Worm (Caenorhabditis elegans): ENCODE data around the gene F47B8.1.
A peak's percentile ranks its signal among the peaks of the same experiment; 100 is the strongest.

F47B8.1 gene

DNA sequence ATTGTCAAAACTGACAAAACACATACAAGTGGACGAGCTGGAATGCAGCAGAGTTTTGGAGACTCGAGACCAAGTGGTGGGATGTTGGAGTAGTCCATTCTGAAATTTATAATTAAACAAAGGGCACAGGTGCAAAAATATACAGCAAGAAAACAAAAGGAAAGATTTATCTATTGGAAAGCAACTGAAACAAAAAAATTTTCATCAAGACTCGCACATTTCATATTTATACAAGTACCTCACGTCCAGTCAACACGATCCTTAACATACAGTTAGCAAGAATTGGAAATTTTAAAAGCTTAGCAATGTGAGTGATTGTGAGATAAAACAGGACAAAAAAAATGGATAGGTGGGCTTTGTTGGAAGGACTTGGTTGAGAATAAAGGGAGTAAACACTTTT is at the start of gene F47B8.1:
F47B8.1 (minus strand) TSS at position 101 of the 400 bp plus-strand sequence.
- TF ChIP-seq ama-1 (optimal IDR thresholded peaks at IDR 0.05) (no peak), mml-1 (tag; optimal IDR thresholded peaks at IDR 0.05) (no peak), pha-4 (tag; optimal IDR thresholded peaks at IDR 0.05) (no peak), skn-1 (tag; optimal IDR thresholded peaks at IDR 0.05) (no peak), nhr-237 (tag; optimal IDR thresholded peaks at IDR 0.05) (no peak), tbx-2 (tag; optimal IDR thresholded peaks at IDR 0.05) (no peak), ceh-82 (tag; optimal IDR thresholded peaks at IDR 0.05) (no peak), snpc-4 (tag; optimal IDR thresholded peaks at IDR 0.05) (no peak), ztf-4 (tag; optimal IDR thresholded peaks at IDR 0.05) (no peak), nhr-76 (tag; optimal IDR thresholded peaks at IDR 0.05) (no peak), nhr-12 (tag; optimal IDR thresholded peaks at IDR 0.05) (no peak), elt-3 (tag; optimal IDR thresholded peaks at IDR 0.05) (no peak)

ce11 chrV:14361973-14362372 is 47.8 kb upstream of the F47B8.1 start:
- no peak for TF ChIP-seq nhr-25 (tag; optimal IDR thresholded peaks at IDR 0.05)
- no peak for TF ChIP-seq nhr-28 (tag; optimal IDR thresholded peaks at IDR 0.05)
- no peak for TF ChIP-seq ama-1 (optimal IDR thresholded peaks at IDR 0.05)
- TF ChIP-seq elt-2 (tag; optimal IDR thresholded peaks at IDR 0.05), result no peak
- TF ChIP-seq elt-3 (tag; optimal IDR thresholded peaks at IDR 0.05), result no peak
- no peak for TF ChIP-seq ceh-9 (tag; optimal IDR thresholded peaks at IDR 0.05)
- no peak for TF ChIP-seq unc-62 (GFP tag; optimal IDR thresholded peaks at IDR 0.05)
- no peak for TF ChIP-seq tbx-2 (tag; optimal IDR thresholded peaks at IDR 0.05)
- TF ChIP-seq zag-1 (tag; optimal IDR thresholded peaks at IDR 0.05), result no peak
- no peak for TF ChIP-seq mml-1 (tag; optimal IDR thresholded peaks at IDR 0.05)
- TF ChIP-seq nhr-237 (tag; optimal IDR thresholded peaks at IDR 0.05), result no peak
- TF ChIP-seq ZK546.5 (tag; optimal IDR thresholded peaks at IDR 0.05), result no peak
- no peak for TF ChIP-seq ceh-28 (tag; optimal IDR thresholded peaks at IDR 0.05)
- no peak for TF ChIP-seq nhr-77 (tag; optimal IDR thresholded peaks at IDR 0.05)
- TF ChIP-seq hmg-11 (tag; optimal IDR thresholded peaks at IDR 0.05), result no peak
- no peak for TF ChIP-seq nhr-67 (tag; optimal IDR thresholded peaks at IDR 0.05)
- no peak for TF ChIP-seq fkh-10 (GFP tag; optimal IDR thresholded peaks at IDR 0.05)
- no peak for TF ChIP-seq fos-1 (tag; optimal IDR thresholded peaks at IDR 0.05)
- no peak for TF ChIP-seq nhr-76 (tag; optimal IDR thresholded peaks at IDR 0.05)
- TF ChIP-seq fkh-2 (tag; optimal IDR thresholded peaks at IDR 0.05), result no peak

DNA sequence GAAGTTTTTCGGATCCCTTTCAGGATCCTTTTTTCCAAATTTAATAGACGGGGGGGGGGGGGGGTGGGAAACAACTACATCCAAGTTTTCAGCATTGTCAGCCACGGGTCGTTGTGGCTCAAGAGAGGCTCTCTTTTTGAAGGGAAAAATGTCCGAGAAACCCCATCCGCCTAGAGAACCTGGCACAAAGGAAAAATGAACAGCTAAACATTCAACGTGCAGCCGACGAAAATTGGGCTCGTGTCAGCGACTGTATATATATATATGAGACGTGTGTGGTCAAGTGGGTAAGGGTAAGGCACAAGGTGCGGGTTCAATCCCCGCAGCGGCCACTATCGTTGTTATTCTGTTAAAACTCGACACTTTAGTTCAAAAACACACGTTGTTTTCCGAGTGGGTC is 44.4 kb upstream of the F47B8.1 start, which contains the start of gene Y49A3A.4:
Y49A3A.4 (minus strand) TSS at position 314 of the 400 bp plus-strand sequence.
- TF ChIP-seq elt-3 (tag; optimal IDR thresholded peaks at IDR 0.05), result no peak
- no peak for TF ChIP-seq nhr-76 (tag; optimal IDR thresholded peaks at IDR 0.05)
- TF ChIP-seq nfya-1 (tag; optimal IDR thresholded peaks at IDR 0.05; ENCODE audit: insufficient read depth), result peak; percentile 14
- no peak for TF ChIP-seq fkh-2 (tag; optimal IDR thresholded peaks at IDR 0.05)
- peak; percentile 77 for TF ChIP-seq snpc-4 (tag; optimal IDR thresholded peaks at IDR 0.05)
- TF ChIP-seq elt-2 (tag; optimal IDR thresholded peaks at IDR 0.05), result peak; percentile 11

- peak; percentile 86 for TF ChIP-seq nfya-1 (tag; optimal IDR thresholded peaks at IDR 0.05; ENCODE audit: insufficient read depth)
These were observed 43.2 kb upstream of the F47B8.1 start for ce11 chrV:14357347-14357746.

- TF ChIP-seq nhr-43 (tag; optimal IDR thresholded peaks at IDR 0.05; ENCODE audit: poor library complexity, severe bottlenecking), result peak; percentile 76
- peak; percentile 41 for TF ChIP-seq hmg-11 (tag; optimal IDR thresholded peaks at IDR 0.05)
- TF ChIP-seq aly-2 (tag; optimal IDR thresholded peaks at IDR 0.05), result no peak
- TF ChIP-seq R02D3.7 (tag; optimal IDR thresholded peaks at IDR 0.05), result peak; percentile 72
- peak; percentile 28 for TF ChIP-seq lin-39 (tag; optimal IDR thresholded peaks at IDR 0.05)
- TF ChIP-seq elt-2 (tag; optimal IDR thresholded peaks at IDR 0.05), result peak; percentile 40
- TF ChIP-seq daf-12 (tag; optimal IDR thresholded peaks at IDR 0.05), result no peak
- no peak for TF ChIP-seq mdl-1 (tag; optimal IDR thresholded peaks at IDR 0.05)
- no peak for TF ChIP-seq unc-39 (tag; optimal IDR thresholded peaks at IDR 0.05)
- peak; percentile 68 for TF ChIP-seq ceh-28 (tag; optimal IDR thresholded peaks at IDR 0.05)
- peak; percentile 88 for TF ChIP-seq lin-15B (tag; optimal IDR thresholded peaks at IDR 0.05)
- TF ChIP-seq elt-1 (tag; optimal IDR thresholded peaks at IDR 0.05), result no peak
- TF ChIP-seq egl-27 (tag; optimal IDR thresholded peaks at IDR 0.05), result no peak
- TF ChIP-seq pqm-1 (tag; optimal IDR thresholded peaks at IDR 0.05), result no peak
- peak; percentile 77 for TF ChIP-seq jun-1 (tag; optimal IDR thresholded peaks at IDR 0.05)
- no peak for TF ChIP-seq ama-1 (optimal IDR thresholded peaks at IDR 0.05)
- TF ChIP-seq sea-2 (GFP tag; optimal IDR thresholded peaks at IDR 0.05), result no peak
- TF ChIP-seq pha-4 (tag; optimal IDR thresholded peaks at IDR 0.05), result peak; percentile 93
- peak; percentile 94 for TF ChIP-seq nfya-1 (tag; optimal IDR thresholded peaks at IDR 0.05; ENCODE audit: insufficient read depth)
- peak; percentile 87 for TF ChIP-seq egl-5 (tag; optimal IDR thresholded peaks at IDR 0.05)
- peak; percentile 77 for TF ChIP-seq lsy-12 (tag; optimal IDR thresholded peaks at IDR 0.05)
- TF ChIP-seq ceh-82 (tag; optimal IDR thresholded peaks at IDR 0.05), result peak; percentile 26
- TF ChIP-seq nhr-25 (tag; optimal IDR thresholded peaks at IDR 0.05), result peak; percentile 35
- no peak for TF ChIP-seq nhr-11 (tag; optimal IDR thresholded peaks at IDR 0.05)
- TF ChIP-seq eor-1 (tag; optimal IDR thresholded peaks at IDR 0.05), result no peak
- TF ChIP-seq nhr-67 (tag; optimal IDR thresholded peaks at IDR 0.05), result no peak
- peak; percentile 38 for TF ChIP-seq fkh-10 (GFP tag; optimal IDR thresholded peaks at IDR 0.05)
These were observed 41.7 kb upstream of the F47B8.1 start, which contains the start of gene cyn-1 for ce11 chrV:14355738-14356368. Gene cyn-1 (plus strand): TSS chrV:14356076.

All from whole organism, L3 larva.